Worm (Caenorhabditis elegans) whole organism, midembryonic: ENCODE data around the gene sru-37.

Experiments
- T22C8.4 ChIP-seq: fragments of 200-800 bp; sonication (Bioruptor generic); IDR thresholded peaks from 2 replicates; pipeline ENCODE4 v1.3.6; 2022; ENCODE audit warnings: missing genetic modification characterization, missing compliant biosample characterization
- cog-1 ChIP-seq: sonication (generic microtip); optimal IDR thresholded peaks from 2 replicates; lab custom pipeline; 2016; ENCODE audit warnings: missing genetic modification characterization, missing compliant biosample characterization
- med-1 ChIP-seq: sonication (generic microtip); optimal IDR thresholded peaks from 2 replicates; lab custom pipeline; 2017; ENCODE audit warnings: missing genetic modification characterization, mild to moderate bottlenecking, missing compliant biosample characterization, antibody characterized with exemption, missing genetic modification reagents; ENCODE audit not compliant: insufficient read depth
- ref-1 ChIP-seq: fragments of 200-800 bp; sonication (Bioruptor generic); conservative IDR thresholded peaks from 2 replicates; pipeline ENCODE4 v1.3.6; 2022; ENCODE audit warnings: missing genetic modification reagents, missing genetic modification characterization, missing compliant biosample characterization
- ztf-23 ChIP-seq: fragments of 200-800 bp; sonication (Bioruptor generic); IDR thresholded peaks from 2 replicates; pipeline ENCODE4 v1.3.6; 2022; ENCODE audit warnings: missing genetic modification reagents, missing genetic modification characterization, missing compliant biosample characterization
- ztf-29 ChIP-seq: fragments of 200-800 bp; sonication (Bioruptor generic); IDR thresholded peaks from 2 replicates; pipeline ENCODE4 v1.3.6; 2022; ENCODE audit warnings: missing genetic modification reagents, missing genetic modification characterization, missing compliant biosample characterization

DNA sequence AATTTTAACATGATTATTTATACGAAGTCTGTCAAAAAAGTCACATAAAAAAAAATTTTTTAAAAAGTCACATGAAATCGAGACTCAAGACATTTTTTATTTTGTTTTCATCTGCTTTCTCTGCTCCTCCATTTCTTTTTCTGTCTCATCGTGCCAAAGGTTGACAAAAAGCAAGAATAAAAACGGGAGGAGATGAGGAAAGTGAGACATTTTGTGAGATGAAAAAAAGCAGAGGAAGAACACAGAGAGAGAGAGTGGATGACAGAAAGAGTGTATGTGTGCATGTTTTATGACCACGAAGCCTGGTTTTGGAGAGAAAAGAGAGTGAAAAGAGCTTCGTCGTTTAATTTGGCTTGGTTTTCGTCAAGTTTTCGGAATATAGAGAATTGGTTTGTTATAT lies 48.5 kb downstream of the sru-37 start:
- no peak for TF ChIP-seq T22C8.4 (GFP tag; lab: Robert Waterston, UW)
- TF ChIP-seq ref-1 (GFP tag; lab: Robert Waterston, UW) = no peak
- no peak for TF ChIP-seq cog-1
- TF ChIP-seq ztf-23 (GFP tag; lab: Robert Waterston, UW) = no peak
- TF ChIP-seq ztf-29 (GFP tag; lab: Robert Waterston, UW) = no peak
- TF ChIP-seq med-1 = no peak
